Worm (Caenorhabditis elegans): Measurements from ENCODE around the gene ccz-1.

DNA sequence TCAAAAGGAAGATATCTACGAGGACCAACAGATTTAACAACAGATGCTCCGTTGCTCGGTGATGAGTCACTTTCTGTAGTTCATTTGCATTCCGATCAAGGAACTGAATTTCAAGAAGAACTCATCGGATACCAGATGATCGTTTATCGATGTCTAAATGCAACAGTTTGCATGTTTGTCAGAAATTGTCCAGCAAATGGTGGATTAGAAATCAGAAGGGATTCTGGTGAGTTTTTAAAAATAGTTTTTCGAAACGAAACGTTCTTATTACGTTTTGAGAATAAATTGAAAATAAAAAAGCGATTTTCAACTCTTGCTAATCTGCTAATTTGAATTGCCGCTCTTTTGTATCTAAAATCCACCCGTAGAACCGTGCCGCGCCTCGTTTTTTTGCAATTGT, 1.2 kb downstream of the ccz-1 start:
- TF ChIP-seq ama-1 (optimal IDR thresholded peaks at IDR 0.05) (no peak), hnd-1 (tag; optimal IDR thresholded peaks at IDR 0.05) (no peak), ceh-13 (GFP tag; optimal IDR thresholded peaks at IDR 0.05) (no peak), flt-1 (GFP tag; IDR thresholded peaks at IDR 0.05) (no peak), B0310.2 (tag; optimal IDR thresholded peaks at IDR 0.05) (no peak), aly-1 (tag; optimal IDR thresholded peaks at IDR 0.05) (no peak), sea-1 (GFP tag; conservative IDR thresholded peaks at IDR 0.05) (no peak), ceh-36 (tag; optimal IDR thresholded peaks at IDR 0.05) (no peak), tbx-37 (GFP tag; conservative IDR thresholded peaks at IDR 0.05) (no peak), tbx-11 (GFP tag; IDR thresholded peaks at IDR 0.05) (no peak), tra-4 (tag; optimal IDR thresholded peaks at IDR 0.05) (no peak)

All from whole organism, early embryonic.